Fruit fly (Drosophila melanogaster) whole organism, embryonic: Measurements from ENCODE around the gene CG31459.

ENCODE experiments used
- CG10321 ChIP-seq: fragments of 200-800 bp; sonication (Bioruptor generic); IDR thresholded peaks from 2 replicates; pipeline ENCODE4 v1.3.6; 2022; ENCODE audit warnings: missing biosample characterization, missing genetic modification characterization
- CG17361 ChIP-seq: fragments of 200-800 bp; sonication (Bioruptor generic); IDR thresholded peaks from 3 replicates; pipeline ENCODE4 v1.3.6; 2022; ENCODE audit warnings: missing biosample characterization, missing genetic modification characterization
- Fer2 ChIP-seq: fragments of 200-800 bp; sonication (Bioruptor generic); optimal IDR thresholded peaks from 2 replicates; lab custom pipeline; 2018; ENCODE audit warnings: missing biosample characterization, mild to moderate bottlenecking, missing genetic modification characterization, moderate library complexity
- Lhr ChIP-seq: fragments of 200-800 bp; sonication (Bioruptor generic); optimal IDR thresholded peaks from 3 replicates; lab custom pipeline; 2017; ENCODE audit warnings: mild to moderate bottlenecking, missing biosample characterization, missing genetic modification reagents, missing genetic modification characterization
- Nf-YA ChIP-seq: fragments of 200-800 bp; sonication (Bioruptor generic); IDR thresholded peaks from 2 replicates; pipeline ENCODE4 v1.3.6; 2022; ENCODE audit warnings: missing biosample characterization, missing genetic modification characterization

DNA sequence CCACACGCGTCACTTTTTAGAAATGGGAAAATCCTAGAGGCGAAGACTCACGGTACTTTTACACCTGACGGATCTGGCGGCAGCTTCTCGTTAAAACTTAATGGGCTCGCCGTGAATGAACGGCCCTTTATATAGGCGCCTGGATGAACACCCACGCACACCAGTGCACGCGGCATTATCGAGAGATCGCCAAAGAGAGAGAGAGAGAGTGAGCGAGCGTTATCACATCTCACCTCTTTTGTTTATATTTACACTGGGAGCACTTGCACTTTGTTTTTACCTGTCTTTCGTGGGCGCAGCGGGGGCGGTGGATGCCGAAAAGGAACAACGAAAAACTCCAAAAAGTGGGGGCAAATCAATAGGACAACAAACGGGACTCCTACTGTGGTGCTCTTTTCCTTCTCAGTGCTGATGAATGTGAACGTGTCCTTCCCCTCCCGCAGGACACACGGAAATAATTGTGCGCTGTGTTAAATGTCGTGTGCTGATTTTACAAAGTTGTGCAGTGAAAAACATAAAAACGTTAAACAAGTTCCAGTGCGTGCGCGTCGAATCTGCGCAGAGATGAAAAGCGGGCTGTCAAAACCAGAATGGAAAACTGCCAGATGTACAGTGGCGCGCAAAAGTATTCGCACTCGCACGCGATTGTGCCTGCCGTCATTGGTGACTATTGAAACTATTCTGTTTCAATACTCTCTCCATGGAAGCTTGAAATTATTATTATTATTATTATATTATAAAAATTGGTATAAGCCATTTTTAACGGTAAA is 34.7 kb downstream of the CG31459 start, which contains the start of gene Mrp5:
- TF ChIP-seq Fer2 (tag; lab: Kevin White, UChicago) (peak; percentile 10), Lhr (no peak), CG10321 (GFP tag; lab: Robert Waterston, UW) (0 out of 2 replicates have a peak, but pooled peaks have one; percentile 33), Nf-YA (0 out of 2 replicates have a peak, but pooled peaks have one; percentile 37), CG17361 (GFP tag; lab: Robert Waterston, UW) (peak; percentile 40; the same call in 1 of the 3 replicates)
